Worm (Caenorhabditis elegans): ENCODE measurements around the gene B0238.9.

B0238.9 gene

DNA sequence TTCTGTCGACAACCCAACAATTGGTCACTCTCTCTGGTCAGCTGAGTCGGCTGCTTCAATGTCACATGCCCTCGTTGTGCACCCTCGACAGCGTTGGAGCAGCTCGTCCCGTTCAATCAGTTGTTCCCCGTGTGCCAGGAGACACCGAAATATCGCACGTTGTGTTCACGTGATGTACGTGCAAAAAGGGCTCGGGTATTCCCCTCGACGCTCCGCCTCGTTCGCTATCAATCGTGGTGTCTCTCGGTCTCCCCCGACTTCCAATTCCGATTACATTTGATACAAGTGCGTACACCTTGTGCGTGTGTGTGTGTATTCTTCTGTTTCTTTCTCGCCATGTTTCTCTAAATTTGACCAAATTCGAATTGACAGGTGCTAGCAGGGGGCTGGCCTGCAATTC lies 6.4 kb downstream of the B0238.9 start (continued):
- TF ChIP-seq nfya-2 (GFP tag; IDR thresholded peaks at IDR 0.05) (no peak), ets-4 (GFP tag; optimal IDR thresholded peaks at IDR 0.05) (peak; percentile 62), pbrm-1 (GFP tag; IDR thresholded peaks at IDR 0.05) (no peak), lin-40 (tag; optimal IDR thresholded peaks at IDR 0.05) (no peak), let-607 (tag; optimal IDR thresholded peaks at IDR 0.05) (peak in 1 of 2 experiments; percentile 18), lin-35 (GFP tag; optimal IDR thresholded peaks at IDR 0.05) (no peak), T26A5.8 (tag; optimal IDR thresholded peaks at IDR 0.05) (no peak), C06A6.2 (GFP tag; conservative IDR thresholded peaks at IDR 0.05) (0 out of 2 replicates have a peak, but pooled peaks have one; percentile 14), ztf-3 (GFP tag; optimal IDR thresholded peaks at IDR 0.05) (no peak), K12H6.12 (tag; optimal IDR thresholded peaks at IDR 0.05) (no peak), efl-1 (GFP tag; optimal IDR thresholded peaks at IDR 0.05) (no peak), somi-1 (GFP tag; optimal IDR thresholded peaks at IDR 0.05) (peak; percentile 81), Y53F4B.3 (GFP tag; IDR thresholded peaks at IDR 0.05) (no peak), B0035.1 (tag; optimal IDR thresholded peaks at IDR 0.05) (no peak), gei-17 (GFP tag; optimal IDR thresholded peaks at IDR 0.05) (peak; percentile 41), rec-8 (tag; optimal IDR thresholded peaks at IDR 0.05) (no peak), nhr-120 (GFP tag; IDR thresholded peaks at IDR 0.05) (no peak), cebp-1 (GFP tag; IDR thresholded peaks at IDR 0.05) (no peak), cebp-1 (tag; optimal IDR thresholded peaks at IDR 0.05) (peak; percentile 81), egl-44 (GFP tag; IDR thresholded peaks at IDR 0.05) (peak; percentile 84; the same call in 1 of the 2 replicates), ZK185.1 (tag; optimal IDR thresholded peaks at IDR 0.05; ENCODE audit: poor library complexity, severe bottlenecking) (no peak), hlh-12 (tag; optimal IDR thresholded peaks at IDR 0.05) (no peak), pha-4 (tag; optimal IDR thresholded peaks at IDR 0.05) (no peak), madf-8 (GFP tag; conservative IDR thresholded peaks at IDR 0.05) (no peak), F39B2.1 (GFP tag; IDR thresholded peaks at IDR 0.05) (no peak), chd-7 (tag; optimal IDR thresholded peaks at IDR 0.05) (peak; percentile 86), attf-5 (GFP tag; optimal IDR thresholded peaks at IDR 0.05) (peak; percentile 64), bed-1 (GFP tag; IDR thresholded peaks at IDR 0.05) (no peak), ztf-26 (tag; optimal IDR thresholded peaks at IDR 0.05) (no peak), ceh-100 (GFP tag; IDR thresholded peaks at IDR 0.05) (no peak), unc-130 (GFP tag; optimal IDR thresholded peaks at IDR 0.05) (no peak), F22D6.2 (tag; optimal IDR thresholded peaks at IDR 0.05) (peak; percentile 79), mel-28 (tag; optimal IDR thresholded peaks at IDR 0.05; ENCODE audit: borderline replicate concordance) (no peak), zfh-2 (GFP tag; conservative IDR thresholded peaks at IDR 0.05) (peak; percentile 86), ztf-28 (GFP tag; IDR thresholded peaks at IDR 0.05) (no peak), ztf-25 (GFP tag; IDR thresholded peaks at IDR 0.05) (no peak), Y56A3A.18 (GFP tag; IDR thresholded peaks at IDR 0.05) (no peak), bed-2 (GFP tag; IDR thresholded peaks at IDR 0.05) (no peak), snpc-1.1 (tag; optimal IDR thresholded peaks at IDR 0.05; ENCODE audit: insufficient read depth) (no peak), dox-1 (GFP tag; IDR thresholded peaks at IDR 0.05) (peak; percentile 74), ceh-91 (GFP tag; IDR thresholded peaks at IDR 0.05) (no peak), sptf-2 (GFP tag; optimal IDR thresholded peaks at IDR 0.05) (no peak), ceh-40 (GFP tag; IDR thresholded peaks at IDR 0.05) (no peak), Y79H2A.3 (GFP tag; conservative IDR thresholded peaks at IDR 0.05) (no peak), atf-7 (tag; optimal IDR thresholded peaks at IDR 0.05) (peak; percentile 82), dpl-1 (GFP tag; optimal IDR thresholded peaks at IDR 0.05) (no peak), him-1 (tag; optimal IDR thresholded peaks at IDR 0.05) (no peak), ama-1 (optimal IDR thresholded peaks at IDR 0.05) (no peak), ama-1 (GFP tag; optimal IDR thresholded peaks at IDR 0.05) (no peak), F57A8.1 (GFP tag; optimal IDR thresholded peaks at IDR 0.05) (no peak)
